Fruit fly (Drosophila melanogaster) whole organism, prepupa: ENCODE measurements around the gene Cpr92F.

Experiments used
- CG6854 ChIP-seq: fragments of 200-800 bp; sonication (Bioruptor generic); optimal IDR thresholded peaks from 2 replicates; lab custom pipeline; 2017; ENCODE audit warnings: missing biosample characterization, mild to moderate bottlenecking, missing genetic modification characterization
- CG8632 ChIP-seq: fragments of 200-800 bp; sonication (Bioruptor generic); optimal IDR thresholded peaks from 3 replicates; lab custom pipeline; 2016; ENCODE audit warnings: missing biosample characterization, missing genetic modification characterization
- CG9139 ChIP-seq: fragments of 200-800 bp; sonication (Bioruptor generic); optimal IDR thresholded peaks from 3 replicates; lab custom pipeline; 2017; ENCODE audit warnings: missing biosample characterization, mild to moderate bottlenecking, missing genetic modification characterization
- Eip93F ChIP-seq: fragments of 200-800 bp; sonication (Bioruptor generic); optimal IDR thresholded peaks from 2 replicates; lab custom pipeline; 2016; ENCODE audit warnings: missing biosample characterization, mild to moderate bottlenecking, missing genetic modification characterization
- Gug ChIP-seq: fragments of 200-800 bp; sonication (Bioruptor generic); IDR thresholded peaks from 2 replicates; pipeline ENCODE4 v1.3.6; 2022; ENCODE audit warnings: missing biosample characterization, missing genetic modification characterization
- Hr39 ChIP-seq: fragments of 200-800 bp; sonication (Bioruptor generic); optimal IDR thresholded peaks from 2 replicates; lab custom pipeline; 2016; ENCODE audit warnings: missing biosample characterization, missing genetic modification characterization
- dac ChIP-seq: fragments of 200-800 bp; sonication (Bioruptor generic); optimal IDR thresholded peaks from 2 replicates; lab custom pipeline; 2017; ENCODE audit warnings: missing biosample characterization, mild to moderate bottlenecking, missing genetic modification characterization
- esn ChIP-seq: fragments of 200-800 bp; sonication (Bioruptor generic); optimal IDR thresholded peaks from 2 replicates; lab custom pipeline; 2016; ENCODE audit warnings: missing biosample characterization, mild to moderate bottlenecking, missing genetic modification characterization, moderate library complexity
- salr ChIP-seq, 2 experiments: fragments of 200-800 bp; sonication (Bioruptor generic); optimal IDR thresholded peaks; 3 replicates each; lab custom pipeline; 2016 to 2018; ENCODE audit warnings: missing biosample characterization in 2 of 2, missing genetic modification characterization in 2 of 2, mild to moderate bottlenecking in 1 of 2
- ss ChIP-seq, 2 experiments: fragments of 200-800 bp; sonication (Bioruptor generic); optimal IDR thresholded peaks; 2 replicates in 1 of 2; 3 replicates in 1 of 2; lab custom pipeline; 2017 to 2018; ENCODE audit warnings: mild to moderate bottlenecking in 2 of 2, missing biosample characterization in 2 of 2, missing genetic modification characterization in 2 of 2, moderate library complexity in 1 of 2

DNA sequence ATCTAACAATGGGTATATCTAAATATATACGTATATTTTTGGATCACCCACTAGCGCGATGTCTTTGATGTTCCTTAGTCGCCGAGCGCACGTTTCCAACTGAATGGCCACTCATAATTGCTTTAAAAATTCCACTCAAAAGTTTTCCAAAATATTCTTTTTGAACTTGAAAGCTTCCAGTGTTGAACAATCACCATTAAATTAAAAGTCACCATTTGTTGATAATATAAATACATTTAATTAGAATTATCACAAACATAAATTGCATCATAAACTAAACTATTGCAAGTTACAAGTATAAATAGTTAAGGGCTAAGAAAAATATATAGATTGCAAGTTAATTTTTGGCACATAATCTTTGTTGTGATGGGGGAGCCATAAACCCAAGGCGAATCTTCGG is 17.0 kb upstream of the Cpr92F start, which contains the start of gene GluRIID:
- TF ChIP-seq CG8632 (GFP tag; lab: Kevin White, UChicago), result no peak
- TF ChIP-seq esn (GFP tag; lab: Kevin White, UChicago), result no peak
- no peak for TF ChIP-seq CG6854 (GFP tag; lab: Kevin White, UChicago)
- TF ChIP-seq dac (GFP tag; lab: Kevin White, UChicago), result no peak
- TF ChIP-seq ss (GFP tag; optimal IDR thresholded peaks at IDR 0.05; lab: Kevin White, UChicago), result no peak
- TF ChIP-seq Gug (GFP tag; lab: Robert Waterston, UW), result no peak
- TF ChIP-seq salr (GFP tag; optimal IDR thresholded peaks at IDR 0.05; lab: Kevin White, UChicago), result no peak
- no peak for TF ChIP-seq CG9139 (GFP tag; lab: Kevin White, UChicago)
- TF ChIP-seq Eip93F (GFP tag; lab: Kevin White, UChicago), result no peak
- TF ChIP-seq Hr39 (GFP tag; lab: Kevin White, UChicago), result no peak
